Worm (Caenorhabditis elegans): ENCODE measurements around the gene K09E2.3.

- TF ChIP-seq Y55F3AM.14 (GFP tag; optimal IDR thresholded peaks at IDR 0.05) (no peak), mbf-1 (tag; optimal IDR thresholded peaks at IDR 0.05) (no peak), nhr-237 (tag; optimal IDR thresholded peaks at IDR 0.05) (no peak), skn-1 (tag; optimal IDR thresholded peaks at IDR 0.05) (no peak), zag-1 (tag; optimal IDR thresholded peaks at IDR 0.05) (no peak), mdl-1 (tag; optimal IDR thresholded peaks at IDR 0.05) (no peak), egl-27 (tag; optimal IDR thresholded peaks at IDR 0.05) (no peak), nhr-23 (tag; optimal IDR thresholded peaks at IDR 0.05) (no peak), nhr-6 (tag; optimal IDR thresholded peaks at IDR 0.05) (no peak), nhr-25 (tag; optimal IDR thresholded peaks at IDR 0.05) (no peak), lin-11 (tag; optimal IDR thresholded peaks at IDR 0.05) (no peak), blmp-1 (tag; optimal IDR thresholded peaks at IDR 0.05; ENCODE audit: insufficient read depth) (no peak)
Observed at ce11 chrX:8714845-8715244, 42.0 kb downstream of the K09E2.3 start.

Data from whole organism, L2 larva.